Worm (Caenorhabditis elegans) whole organism, mixed stage, embryonic: ENCODE data around the gene fbxa-209.

Source experiments
- nhr-237 ChIP-seq: fragments of 150-350 bp; optimal IDR thresholded peaks from 2 replicates; lab custom pipeline; 2014; ENCODE audit warnings: missing biosample characterization, missing genetic modification characterization
- nhr-28 ChIP-seq: fragments of 150-350 bp; optimal IDR thresholded peaks from 2 replicates; lab custom pipeline; 2014; ENCODE audit warnings: missing biosample characterization, missing genetic modification characterization
- nhr-76 ChIP-seq: sonication (generic microtip); optimal IDR thresholded peaks from 2 replicates; lab custom pipeline; 2017; ENCODE audit warnings: missing biosample characterization, missing genetic modification characterization

DNA sequence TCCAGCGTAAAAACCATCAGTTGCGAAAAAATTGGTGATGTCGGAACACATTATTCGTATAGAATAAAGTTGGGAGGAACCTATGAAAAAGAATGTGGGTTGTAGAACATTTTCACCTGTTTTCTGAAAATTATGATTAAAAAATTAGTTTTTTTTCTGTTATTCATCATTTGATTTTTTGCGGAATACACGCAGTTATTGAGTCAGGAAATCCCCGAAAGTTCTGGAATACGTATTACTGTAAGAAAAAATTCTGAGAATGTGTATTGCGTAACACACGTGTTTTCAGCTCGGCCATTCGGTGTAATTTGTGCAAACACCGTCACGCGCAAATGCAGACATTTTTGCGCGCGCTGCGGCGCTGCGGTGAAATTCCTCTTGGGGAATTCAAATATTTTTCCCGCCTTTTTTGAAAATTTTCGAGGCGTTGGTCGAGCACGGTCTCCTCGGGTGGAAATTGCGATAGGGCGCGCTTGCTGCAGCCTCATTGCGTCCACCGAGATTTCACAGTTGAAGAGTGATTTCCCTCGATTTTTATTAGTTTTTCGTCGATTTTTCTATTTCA, 37.9 kb downstream of the fbxa-209 start, which contains the start of gene srh-170:
- TF ChIP-seq nhr-28 (tag; lab: Kevin White, UChicago) (no peak), nhr-76 (tag; lab: Kevin White, UChicago) (no peak), nhr-237 (no peak)
